Worm (Caenorhabditis elegans) whole organism, L1 larva: ENCODE data around the gene ndub-8.

Experiments
- C04F5.9 ChIP-seq: sonication (generic microtip); optimal IDR thresholded peaks from 2 replicates; lab custom pipeline; 2016; ENCODE audit warnings: missing genetic modification characterization, missing compliant biosample characterization
- C16A3.4 ChIP-seq: fragments of 150-350 bp; optimal IDR thresholded peaks from 2 replicates; lab custom pipeline; 2014; ENCODE audit warnings: missing biosample characterization, missing genetic modification characterization
- C34B4.2 ChIP-seq: sonication (generic microtip); optimal IDR thresholded peaks from 2 replicates; lab custom pipeline; 2017; ENCODE audit warnings: mild to moderate bottlenecking, missing genetic modification characterization, missing compliant biosample characterization
- aha-1 ChIP-seq: fragments of 150-350 bp; optimal IDR thresholded peaks from 2 replicates; lab custom pipeline; 2014; ENCODE audit warnings: missing biosample characterization, missing genetic modification characterization
- alr-1 ChIP-seq: fragments of 200-800 bp; sonication (Bioruptor generic); optimal IDR thresholded peaks from 2 replicates; lab custom pipeline; 2018; ENCODE audit warnings: borderline replicate concordance, mild to moderate bottlenecking, missing genetic modification characterization, missing compliant biosample characterization
- aly-2 ChIP-seq: fragments of 150-350 bp; optimal IDR thresholded peaks from 2 replicates; lab custom pipeline; 2014; ENCODE audit warnings: missing biosample characterization, missing genetic modification characterization
- ceh-63 ChIP-seq: fragments of 200-800 bp; sonication (Bioruptor generic); optimal IDR thresholded peaks from 2 replicates; lab custom pipeline; 2018; ENCODE audit warnings: mild to moderate bottlenecking, missing genetic modification characterization, missing compliant biosample characterization
- ceh-88 ChIP-seq: fragments of 200-800 bp; sonication (Bioruptor generic); IDR thresholded peaks from 2 replicates; pipeline ENCODE4 v1.3.6; 2022; ENCODE audit warnings: missing genetic modification characterization, missing compliant biosample characterization
- ceh-90 ChIP-seq: sonication (generic microtip); optimal IDR thresholded peaks from 2 replicates; lab custom pipeline; 2016; ENCODE audit warnings: missing genetic modification characterization, missing compliant biosample characterization
- dpl-1 ChIP-seq, 3 experiments: fragments of 150-350 bp in 2 of 3; sonication (generic microtip) in 1 of 3; optimal IDR thresholded peaks; 2 replicates each; lab custom pipeline; 2014 to 2017; ENCODE audit warnings: missing biosample characterization in 3 of 3, missing genetic modification characterization in 3 of 3, missing genetic modification reagents in 3 of 3
- dsc-1 ChIP-seq: sonication (generic microtip); optimal IDR thresholded peaks from 2 replicates; lab custom pipeline; 2016; ENCODE audit warnings: mild to moderate bottlenecking, missing genetic modification characterization, missing compliant biosample characterization
- efl-1 ChIP-seq, 4 experiments: fragments of 150-350 bp; optimal IDR thresholded peaks in 3 of 4; peaks in 1 of 4; 1 replicate in 1 of 4; 2 replicates in 3 of 4; lab custom pipeline; 2014; ENCODE audit warnings: missing biosample characterization in 2 of 4, missing genetic modification characterization in 2 of 4, missing genetic modification reagents in 2 of 4
- elt-2 ChIP-seq: sonication (generic microtip); optimal IDR thresholded peaks from 2 replicates; lab custom pipeline; 2016; ENCODE audit warnings: missing genetic modification characterization, mild to moderate bottlenecking, inconsistent platforms, missing compliant biosample characterization, missing genetic modification reagents
- fkh-8 ChIP-seq: sonication (generic microtip); optimal IDR thresholded peaks from 2 replicates; lab custom pipeline; 2016; ENCODE audit warnings: mild to moderate bottlenecking, missing genetic modification characterization, missing compliant biosample characterization
- hlh-17 ChIP-seq: fragments of 200-800 bp; sonication (Bioruptor generic); optimal IDR thresholded peaks from 2 replicates; lab custom pipeline; 2018; ENCODE audit warnings: missing genetic modification characterization, mild to moderate bottlenecking, missing compliant biosample characterization, moderate library complexity, borderline replicate concordance
- isw-1 ChIP-seq: fragments of 200-800 bp; sonication (Bioruptor generic); IDR thresholded peaks from 2 replicates; pipeline ENCODE4 v1.3.6; 2022; ENCODE audit warnings: missing genetic modification characterization, missing compliant biosample characterization
- jun-1 ChIP-seq: fragments of 150-350 bp; optimal IDR thresholded peaks from 2 replicates; lab custom pipeline; 2014; ENCODE audit warnings: missing biosample characterization, missing genetic modification reagents, missing genetic modification characterization
- lin-13 ChIP-seq: fragments of 150-350 bp; optimal IDR thresholded peaks from 2 replicates; lab custom pipeline; 2014; ENCODE audit warnings: missing biosample characterization, missing genetic modification reagents, missing genetic modification characterization
- lin-35 ChIP-seq, 2 experiments: fragments of 150-350 bp; optimal IDR thresholded peaks; 2 replicates each; lab custom pipeline; 2014; ENCODE audit warnings: missing biosample characterization in 2 of 2, missing genetic modification characterization in 2 of 2, missing genetic modification reagents in 2 of 2
- lir-3 ChIP-seq: sonication (generic microtip); optimal IDR thresholded peaks from 2 replicates; lab custom pipeline; 2016; ENCODE audit warnings: mild to moderate bottlenecking, missing genetic modification characterization, moderate library complexity, missing compliant biosample characterization; ENCODE audit not compliant: poor library complexity
- lsy-2 ChIP-seq, 2 experiments: fragments of 150-350 bp; optimal IDR thresholded peaks; 2 replicates each; lab custom pipeline; 2014; ENCODE audit warnings: missing biosample characterization in 2 of 2, missing genetic modification characterization in 2 of 2
- mdl-1 ChIP-seq, 2 experiments: fragments of 150-350 bp; optimal IDR thresholded peaks; 2 replicates each; lab custom pipeline; 2014 to 2017; ENCODE audit warnings: missing biosample characterization in 2 of 2, missing genetic modification characterization in 2 of 2, inconsistent platforms in 1 of 2
- mef-2 ChIP-seq: fragments of 150-350 bp; optimal IDR thresholded peaks from 2 replicates; lab custom pipeline; 2014; ENCODE audit warnings: missing biosample characterization, missing genetic modification characterization
- nhr-11 ChIP-seq: fragments of 150-350 bp; optimal IDR thresholded peaks from 2 replicates; lab custom pipeline; 2014; ENCODE audit warnings: missing biosample characterization, missing genetic modification characterization
- nhr-12 ChIP-seq: sonication (generic microtip); optimal IDR thresholded peaks from 2 replicates; lab custom pipeline; 2017; ENCODE audit warnings: missing biosample characterization, missing genetic modification characterization
- nhr-20 ChIP-seq: sonication (generic microtip); optimal IDR thresholded peaks from 2 replicates; lab custom pipeline; 2016; ENCODE audit warnings: mild to moderate bottlenecking, missing genetic modification characterization, missing compliant biosample characterization
- nhr-28 ChIP-seq: fragments of 150-350 bp; optimal IDR thresholded peaks from 2 replicates; lab custom pipeline; 2014; ENCODE audit warnings: missing biosample characterization, missing genetic modification characterization
- nhr-76 ChIP-seq: sonication (generic microtip); optimal IDR thresholded peaks from 2 replicates; lab custom pipeline; 2017; ENCODE audit warnings: missing biosample characterization, missing genetic modification characterization
- nhr-84 ChIP-seq: sonication (generic microtip); optimal IDR thresholded peaks from 2 replicates; lab custom pipeline; 2017; ENCODE audit warnings: missing biosample characterization, missing genetic modification characterization
- nhr-85 ChIP-seq: sonication (generic microtip); peaks from one replicate; lab custom pipeline; 2016; ENCODE audit warnings: missing genetic modification characterization, inconsistent platforms, missing compliant biosample characterization
- pax-3 ChIP-seq: fragments of 200-800 bp; sonication (Bioruptor generic); optimal IDR thresholded peaks from 2 replicates; lab custom pipeline; 2018; ENCODE audit warnings: mild to moderate bottlenecking, missing genetic modification characterization, moderate library complexity, missing compliant biosample characterization
- skn-1 ChIP-seq: fragments of 150-350 bp; optimal IDR thresholded peaks from 2 replicates; lab custom pipeline; 2014; ENCODE audit warnings: missing biosample characterization, missing genetic modification characterization
- snu-23 ChIP-seq: sonication (generic microtip); optimal IDR thresholded peaks from 2 replicates; lab custom pipeline; 2016; ENCODE audit warnings: missing genetic modification characterization, missing compliant biosample characterization
- tlp-1 ChIP-seq: fragments of 150-350 bp; optimal IDR thresholded peaks from 2 replicates; lab custom pipeline; 2014; ENCODE audit warnings: missing biosample characterization, missing genetic modification characterization
- unc-30 ChIP-seq: sonication (generic microtip); optimal IDR thresholded peaks from 2 replicates; lab custom pipeline; 2017; ENCODE audit warnings: missing biosample characterization, missing genetic modification characterization
- unc-62 ChIP-seq: fragments of 150-350 bp; optimal IDR thresholded peaks from 2 replicates; lab custom pipeline; 2014; ENCODE audit warnings: missing biosample characterization, missing genetic modification reagents, missing genetic modification characterization
- unc-98 ChIP-seq: fragments of 200-800 bp; sonication (Bioruptor generic); IDR thresholded peaks from 2 replicates; pipeline ENCODE4 v1.3.6; 2022; ENCODE audit warnings: missing genetic modification characterization, missing compliant biosample characterization
- vab-15 ChIP-seq: sonication (generic microtip); optimal IDR thresholded peaks from 2 replicates; lab custom pipeline; 2017; ENCODE audit warnings: missing genotype, mild to moderate bottlenecking, missing genetic modification characterization, missing compliant biosample characterization
- zip-4 ChIP-seq: fragments of 200-800 bp; sonication (Bioruptor generic); optimal IDR thresholded peaks from 2 replicates; lab custom pipeline; 2018; ENCODE audit warnings: mild to moderate bottlenecking, missing genetic modification characterization, moderate library complexity, missing compliant biosample characterization
- ztf-11 ChIP-seq, 2 experiments: sonication (generic microtip); optimal IDR thresholded peaks; 2 replicates each; lab custom pipeline; 2016 to 2017; ENCODE audit warnings: missing genetic modification characterization in 2 of 2, missing biosample characterization in 1 of 2, missing compliant biosample characterization in 1 of 2

The ndub-8 gene

DNA sequence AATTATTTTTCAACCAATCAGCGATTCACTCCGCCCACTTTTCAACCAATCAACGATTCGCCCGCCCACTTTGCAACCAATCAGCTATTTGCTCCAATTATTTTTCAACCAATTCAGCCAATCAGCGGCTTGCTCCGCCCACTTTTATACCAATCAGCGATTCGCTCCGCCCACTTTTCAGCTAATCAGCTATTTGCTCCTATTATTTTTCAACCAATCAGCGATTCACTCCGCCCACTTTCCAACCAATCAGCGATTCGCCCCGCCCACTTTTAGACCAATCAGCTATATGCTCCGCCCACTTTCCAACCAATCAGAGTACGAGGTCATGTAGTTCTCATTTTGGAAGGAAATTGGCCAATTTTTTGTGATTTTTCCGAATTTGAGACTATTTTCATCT is 17.3 kb upstream of the ndub-8 start:
- TF ChIP-seq ceh-88 (GFP tag; lab: Robert Waterston, UW) (no peak), dsc-1 (tag; lab: Kevin White, UChicago) (no peak)
- TF ChIP-seq, all 84 proteins: peak for 0

ce11 chrII:13858352-13858751 is 14.3 kb upstream of the ndub-8 start:
- no peak for TF ChIP-seq efl-1 (optimal IDR thresholded peaks at IDR 0.05; lab: Kevin White, UChicago)
- peak in 1 of 2 experiments; percentile 40 for TF ChIP-seq efl-1 (GFP tag; optimal IDR thresholded peaks at IDR 0.05 in 1 of 2; lab: Kevin White, UChicago)
- TF ChIP-seq nhr-84 (tag; lab: Kevin White, UChicago), result no peak
- TF ChIP-seq nhr-11 (tag; lab: Kevin White, UChicago), result no peak
- TF ChIP-seq skn-1 (tag; lab: Kevin White, UChicago), result no peak
- TF ChIP-seq alr-1, result no peak
- TF ChIP-seq pax-3, result no peak
- TF ChIP-seq nhr-85, result peak; percentile 19
- no peak for TF ChIP-seq ceh-90 (tag; lab: Kevin White, UChicago)
- TF ChIP-seq C16A3.4 (tag; lab: Kevin White, UChicago), result no peak
- no peak for TF ChIP-seq elt-2 (tag; lab: Kevin White, UChicago)

ce11 chrII:13859847-13860246 is 12.8 kb upstream of the ndub-8 start:
- TF ChIP-seq snu-23, result no peak
- TF ChIP-seq dpl-1 (GFP tag; optimal IDR thresholded peaks at IDR 0.05; lab: Kevin White, UChicago), result no peak
- TF ChIP-seq C34B4.2, result no peak
- no peak for TF ChIP-seq lir-3 (tag; lab: Kevin White, UChicago)
- TF ChIP-seq isw-1 (GFP tag; lab: Robert Waterston, UW), result no peak
- no peak for TF ChIP-seq efl-1 (optimal IDR thresholded peaks at IDR 0.05; lab: Kevin White, UChicago)
- peak in 1 of 2 experiments; percentile 80 for TF ChIP-seq efl-1 (GFP tag; optimal IDR thresholded peaks at IDR 0.05 in 1 of 2; lab: Kevin White, UChicago)
- TF ChIP-seq nhr-76, result no peak
- no peak for TF ChIP-seq unc-98 (GFP tag; lab: Robert Waterston, UW)
- no peak for TF ChIP-seq lsy-2 (tag; optimal IDR thresholded peaks at IDR 0.05; lab: Kevin White, UChicago)
- no peak for TF ChIP-seq aly-2 (tag; lab: Kevin White, UChicago)
- no peak for TF ChIP-seq zip-4 (GFP tag; lab: Kevin White, UChicago)
- TF ChIP-seq unc-62 (GFP tag; lab: Kevin White, UChicago), result no peak
- TF ChIP-seq elt-2 (tag; lab: Kevin White, UChicago), result peak; percentile 16
- TF ChIP-seq unc-30, result no peak
- TF ChIP-seq ceh-88 (GFP tag; lab: Robert Waterston, UW), result no peak
- TF ChIP-seq C16A3.4 (tag; lab: Kevin White, UChicago), result no peak
- TF ChIP-seq nhr-84 (tag; lab: Kevin White, UChicago), result no peak
- TF ChIP-seq jun-1 (tag; lab: Kevin White, UChicago), result peak; percentile 40
- TF ChIP-seq hlh-17 (GFP tag; lab: Kevin White, UChicago), result no peak
- TF ChIP-seq fkh-8 (tag; lab: Kevin White, UChicago), result no peak
- TF ChIP-seq ceh-63 (GFP tag; lab: Kevin White, UChicago), result no peak
- no peak for TF ChIP-seq tlp-1 (tag; lab: Kevin White, UChicago)
- TF ChIP-seq nhr-20 (tag; lab: Kevin White, UChicago), result no peak
- TF ChIP-seq pax-3, result no peak

- TF ChIP-seq vab-15 (tag; lab: Kevin White, UChicago) (no peak), C04F5.9 (tag; lab: Kevin White, UChicago) (no peak), mdl-1 (tag; optimal IDR thresholded peaks at IDR 0.05; lab: Kevin White, UChicago) (peak in 1 of 2 experiments; percentile 14), nhr-84 (tag; lab: Kevin White, UChicago) (no peak), tlp-1 (tag; lab: Kevin White, UChicago) (no peak), aha-1 (tag; lab: Kevin White, UChicago) (no peak), efl-1 (optimal IDR thresholded peaks at IDR 0.05; lab: Kevin White, UChicago) (no peak), efl-1 (GFP tag; optimal IDR thresholded peaks at IDR 0.05 in 1 of 2; lab: Kevin White, UChicago) (peak in 1 of 2 experiments; percentile 86), nhr-12 (tag; lab: Kevin White, UChicago) (no peak), lin-13 (GFP tag; lab: Kevin White, UChicago) (no peak), ztf-11 (tag; optimal IDR thresholded peaks at IDR 0.05; lab: Kevin White, UChicago) (no peak), hlh-17 (GFP tag; lab: Kevin White, UChicago) (no peak), nhr-28 (tag; lab: Kevin White, UChicago) (no peak), lsy-2 (tag; optimal IDR thresholded peaks at IDR 0.05; lab: Kevin White, UChicago) (no peak), ceh-90 (tag; lab: Kevin White, UChicago) (no peak), elt-2 (tag; lab: Kevin White, UChicago) (peak; percentile 51), lin-35 (GFP tag; optimal IDR thresholded peaks at IDR 0.05; lab: Kevin White, UChicago) (peak in 1 of 2 experiments; percentile 38), mef-2 (tag; lab: Kevin White, UChicago) (no peak), nhr-85 (peak; percentile 50)
- TF ChIP-seq, all 84 proteins: peak for 5
These were observed 11.8 kb upstream of the ndub-8 start for ce11 chrII:13860900-13861299.
